Fruit fly (Drosophila melanogaster) whole organism, embryonic: ENCODE data around the gene CG14339.

Experiments used
- Ada2b ChIP-seq: fragments of 200-800 bp; sonication (Bioruptor generic); IDR thresholded peaks from 2 replicates; pipeline ENCODE4 v1.3.6; 2022; ENCODE audit warnings: missing biosample characterization, missing genetic modification characterization
- CG12104 ChIP-seq: fragments of 200-800 bp; sonication (Bioruptor generic); optimal IDR thresholded peaks from 3 replicates; lab custom pipeline; 2016; ENCODE audit warnings: missing biosample characterization, missing genetic modification characterization
- CG12219 ChIP-seq: fragments of 200-800 bp; sonication (Bioruptor generic); optimal IDR thresholded peaks from 3 replicates; lab custom pipeline; 2018; ENCODE audit warnings: missing biosample characterization, mild to moderate bottlenecking, missing genetic modification characterization
- CG12659 ChIP-seq: fragments of 200-800 bp; sonication (Bioruptor generic); optimal IDR thresholded peaks from 3 replicates; lab custom pipeline; 2017; ENCODE audit warnings: mild to moderate bottlenecking, missing biosample characterization, missing genetic modification reagents, missing genetic modification characterization
- CG13287 ChIP-seq: fragments of 200-800 bp; sonication (Bioruptor generic); IDR thresholded peaks from 2 replicates; pipeline ENCODE4 v1.3.6; 2022; ENCODE audit warnings: missing biosample characterization, missing genetic modification characterization; ENCODE audit not compliant: partially characterized antibody
- CG13624 ChIP-seq: fragments of 200-800 bp; sonication (Bioruptor generic); optimal IDR thresholded peaks from 2 replicates; lab custom pipeline; 2016; ENCODE audit warnings: missing biosample characterization, missing genetic modification characterization
- CG13894 ChIP-seq: fragments of 200-800 bp; sonication (Bioruptor generic); optimal IDR thresholded peaks from 3 replicates; lab custom pipeline; 2018; ENCODE audit warnings: missing biosample characterization, mild to moderate bottlenecking, missing genetic modification characterization, moderate library complexity
- CG14014 ChIP-seq: fragments of 200-800 bp; sonication (Bioruptor generic); IDR thresholded peaks from 2 replicates; pipeline ENCODE4 v1.3.6; 2022; ENCODE audit warnings: missing biosample characterization, missing genetic modification characterization
- CG14710 ChIP-seq: fragments of 200-800 bp; sonication (Bioruptor generic); optimal IDR thresholded peaks from 3 replicates; lab custom pipeline; 2019; ENCODE audit warnings: missing biosample characterization, mild to moderate bottlenecking, missing genetic modification characterization, moderate library complexity
- CG14860 ChIP-seq: fragments of 200-800 bp; sonication (Bioruptor generic); IDR thresholded peaks from 3 replicates; pipeline ENCODE4 v1.3.6; 2022; ENCODE audit warnings: missing biosample characterization, missing genetic modification characterization; ENCODE audit not compliant: partially characterized antibody
- CG18619 ChIP-seq: fragments of 200-800 bp; sonication (Bioruptor generic); optimal IDR thresholded peaks from 3 replicates; lab custom pipeline; 2017; ENCODE audit warnings: missing biosample characterization, mild to moderate bottlenecking, missing genetic modification characterization
- CG2875 ChIP-seq: fragments of 200-800 bp; sonication (Bioruptor generic); optimal IDR thresholded peaks from 2 replicates; lab custom pipeline; 2017; ENCODE audit warnings: missing biosample characterization, mild to moderate bottlenecking, missing genetic modification characterization, missing genetic modification reagents
- CG34422 ChIP-seq: fragments of 200-800 bp; sonication (Bioruptor generic); IDR thresholded peaks from 3 replicates; pipeline ENCODE4 v1.3.6; 2022; ENCODE audit warnings: missing biosample characterization, missing genetic modification characterization
- CG3838 ChIP-seq: fragments of 200-800 bp; sonication (Bioruptor generic); optimal IDR thresholded peaks from 3 replicates; lab custom pipeline; 2016; ENCODE audit warnings: missing biosample characterization, missing genetic modification characterization
- CG43689 ChIP-seq: fragments of 200-800 bp; sonication (Bioruptor generic); IDR thresholded peaks from 2 replicates; pipeline ENCODE4 v1.3.6; 2022; ENCODE audit warnings: missing biosample characterization, missing genetic modification characterization
- CG5245 ChIP-seq: fragments of 200-800 bp; sonication (Bioruptor generic); optimal IDR thresholded peaks from 3 replicates; lab custom pipeline; 2016; ENCODE audit warnings: missing biosample characterization, missing genetic modification characterization
- CG8944 ChIP-seq: fragments of 200-800 bp; sonication (Bioruptor generic); optimal IDR thresholded peaks from 3 replicates; lab custom pipeline; 2016; ENCODE audit warnings: missing biosample characterization, missing genetic modification characterization
- Doc2 ChIP-seq: fragments of 200-800 bp; sonication (Bioruptor generic); IDR thresholded peaks from 2 replicates; pipeline ENCODE4 v1.3.6; 2022; ENCODE audit warnings: missing biosample characterization, missing genetic modification characterization
- E2f1 ChIP-seq: fragments of 200-800 bp; sonication (Bioruptor generic); IDR thresholded peaks from 2 replicates; pipeline ENCODE4 v1.3.6; 2022; ENCODE audit warnings: missing biosample characterization, missing genetic modification characterization
- Ets97D ChIP-seq: fragments of 200-800 bp; sonication (Bioruptor generic); optimal IDR thresholded peaks from 3 replicates; lab custom pipeline; 2016; ENCODE audit warnings: missing biosample characterization, missing genetic modification characterization
- Fer1 ChIP-seq: fragments of 200-800 bp; sonication (Bioruptor generic); optimal IDR thresholded peaks from 2 replicates; lab custom pipeline; 2017; ENCODE audit warnings: missing biosample characterization, mild to moderate bottlenecking, missing genetic modification characterization
- GATAe ChIP-seq: fragments of 200-800 bp; sonication (Bioruptor generic); conservative IDR thresholded peaks from 2 replicates; pipeline ENCODE4 v1.3.6; 2022; ENCODE audit warnings: missing biosample characterization, missing genetic modification characterization
- Hr3 ChIP-seq: fragments of 200-800 bp; sonication (Bioruptor generic); optimal IDR thresholded peaks from 3 replicates; lab custom pipeline; 2016; ENCODE audit warnings: missing biosample characterization, missing genetic modification characterization
- Hr51 ChIP-seq, 2 experiments: fragments of 200-800 bp; sonication (Bioruptor generic); optimal IDR thresholded peaks; 2 replicates in 1 of 2; 3 replicates in 1 of 2; lab custom pipeline; 2016 to 2018; ENCODE audit warnings: missing biosample characterization in 2 of 2, missing genetic modification characterization in 2 of 2, mild to moderate bottlenecking in 1 of 2, moderate library complexity in 1 of 2
- Kr ChIP-seq: fragments of 200-800 bp; sonication (Bioruptor generic); optimal IDR thresholded peaks from 2 replicates; lab custom pipeline; 2017; ENCODE audit warnings: missing biosample characterization, mild to moderate bottlenecking, missing genetic modification characterization
- Med ChIP-seq: fragments of 200-800 bp; sonication (Bioruptor generic); peaks from one replicate; lab custom pipeline; 2016; ENCODE audit warnings: missing biosample characterization, missing genetic modification characterization, mild to moderate bottlenecking, inconsistent platforms, moderate library complexity
- NfI ChIP-seq: fragments of 200-800 bp; sonication (Bioruptor generic); optimal IDR thresholded peaks from 3 replicates; lab custom pipeline; 2018; ENCODE audit warnings: missing biosample characterization, mild to moderate bottlenecking, missing genetic modification characterization, moderate library complexity
- PHDP ChIP-seq: fragments of 200-800 bp; sonication (Bioruptor generic); optimal IDR thresholded peaks from 3 replicates; lab custom pipeline; 2018; ENCODE audit warnings: missing biosample characterization, mild to moderate bottlenecking, missing genetic modification characterization, moderate library complexity
- abd-A ChIP-seq: fragments of 200-800 bp; sonication (Bioruptor generic); optimal IDR thresholded peaks from 3 replicates; lab custom pipeline; 2019; ENCODE audit warnings: missing biosample characterization, mild to moderate bottlenecking, missing genetic modification characterization, moderate library complexity
- ase ChIP-seq: fragments of 200-800 bp; sonication (Bioruptor generic); IDR thresholded peaks from 3 replicates; pipeline ENCODE4 v1.3.6; 2022; ENCODE audit warnings: missing biosample characterization, missing genetic modification characterization
- cas ChIP-seq: fragments of 200-800 bp; sonication (Bioruptor generic); IDR thresholded peaks from 2 replicates; pipeline ENCODE4 v1.3.6; 2022; ENCODE audit warnings: missing biosample characterization, missing genetic modification characterization
- chif ChIP-seq, 2 experiments: fragments of 200-800 bp; sonication (Bioruptor generic); optimal IDR thresholded peaks; 3 replicates each; lab custom pipeline; 2016; ENCODE audit warnings: missing biosample characterization in 2 of 2, missing genetic modification characterization in 2 of 2
- chn ChIP-seq: fragments of 200-800 bp; sonication (Bioruptor generic); optimal IDR thresholded peaks from 2 replicates; lab custom pipeline; 2016; ENCODE audit warnings: missing biosample characterization, missing genetic modification characterization
- danr ChIP-seq: fragments of 200-800 bp; sonication (Bioruptor generic); IDR thresholded peaks from 2 replicates; pipeline ENCODE4 v1.3.6; 2022; ENCODE audit warnings: missing biosample characterization, missing genetic modification characterization
- dimm ChIP-seq: fragments of 200-800 bp; sonication (Bioruptor generic); IDR thresholded peaks from 2 replicates; pipeline ENCODE4 v1.3.6; 2022; ENCODE audit warnings: missing biosample characterization, missing genetic modification characterization
- dysf ChIP-seq: fragments of 200-800 bp; sonication (Bioruptor generic); IDR thresholded peaks from 3 replicates; pipeline ENCODE4 v1.3.6; 2022; ENCODE audit warnings: missing biosample characterization, missing genetic modification characterization
- gcm ChIP-seq: fragments of 200-800 bp; sonication (Bioruptor generic); optimal IDR thresholded peaks from 2 replicates; lab custom pipeline; 2019; ENCODE audit warnings: missing biosample characterization, mild to moderate bottlenecking, missing genetic modification characterization, moderate library complexity
- gt ChIP-seq: fragments of 200-800 bp; sonication (Bioruptor generic); IDR thresholded peaks from 2 replicates; pipeline ENCODE4 v1.3.6; 2022; ENCODE audit warnings: missing biosample characterization, missing genetic modification characterization
- kay ChIP-seq: fragments of 200-800 bp; sonication (Bioruptor generic); optimal IDR thresholded peaks from 2 replicates; lab custom pipeline; 2016; ENCODE audit warnings: missing biosample characterization, missing genetic modification characterization
- ken ChIP-seq: fragments of 200-800 bp; sonication (Bioruptor generic); IDR thresholded peaks from 3 replicates; pipeline ENCODE4 v1.3.6; 2022; ENCODE audit warnings: missing biosample characterization, missing genetic modification characterization
- klu ChIP-seq: fragments of 200-800 bp; sonication (Bioruptor generic); IDR thresholded peaks from 2 replicates; pipeline ENCODE4 v1.3.6; 2022; ENCODE audit warnings: missing biosample characterization, missing genetic modification characterization
- mirr ChIP-seq: fragments of 200-800 bp; sonication (Bioruptor generic); optimal IDR thresholded peaks from 3 replicates; lab custom pipeline; 2018; ENCODE audit warnings: missing biosample characterization, mild to moderate bottlenecking, missing genetic modification characterization
- odd ChIP-seq: fragments of 200-800 bp; sonication (Bioruptor generic); optimal IDR thresholded peaks from 2 replicates; lab custom pipeline; 2017; ENCODE audit warnings: missing biosample characterization, mild to moderate bottlenecking, missing genetic modification characterization
- pb ChIP-seq: fragments of 200-800 bp; sonication (Bioruptor generic); optimal IDR thresholded peaks from 3 replicates; lab custom pipeline; 2016; ENCODE audit warnings: missing biosample characterization, missing genetic modification characterization
- pros ChIP-seq: fragments of 200-800 bp; sonication (Bioruptor generic); optimal IDR thresholded peaks from 3 replicates; lab custom pipeline; 2019; ENCODE audit warnings: missing biosample characterization, mild to moderate bottlenecking, missing genetic modification characterization, moderate library complexity
- ro ChIP-seq: fragments of 200-800 bp; sonication (Bioruptor generic); IDR thresholded peaks from 2 replicates; pipeline ENCODE4 v1.3.6; 2022; ENCODE audit warnings: missing biosample characterization, missing genetic modification characterization
- sens-2 ChIP-seq: fragments of 200-800 bp; sonication (Bioruptor generic); IDR thresholded peaks from 2 replicates; pipeline ENCODE4 v1.3.6; 2022; ENCODE audit warnings: missing biosample characterization, missing genetic modification characterization
- so ChIP-seq: fragments of 200-800 bp; sonication (Bioruptor generic); IDR thresholded peaks from 3 replicates; pipeline ENCODE4 v1.3.6; 2022; ENCODE audit warnings: missing biosample characterization, missing genetic modification characterization
- tx ChIP-seq: fragments of 200-800 bp; sonication (Bioruptor generic); optimal IDR thresholded peaks from 2 replicates; lab custom pipeline; 2016; ENCODE audit warnings: missing biosample characterization, missing genetic modification characterization
- unpg ChIP-seq: fragments of 200-800 bp; sonication (Bioruptor generic); optimal IDR thresholded peaks from 3 replicates; lab custom pipeline; 2018; ENCODE audit warnings: missing biosample characterization, mild to moderate bottlenecking, missing genetic modification characterization, moderate library complexity
- vvl ChIP-seq: fragments of 200-800 bp; sonication (Bioruptor generic); IDR thresholded peaks from 2 replicates; pipeline ENCODE4 v1.3.6; 2022; ENCODE audit warnings: missing biosample characterization, missing genetic modification characterization
- zf30C ChIP-seq: fragments of 200-800 bp; sonication (Bioruptor generic); optimal IDR thresholded peaks from 3 replicates; lab custom pipeline; 2018; ENCODE audit warnings: missing biosample characterization, mild to moderate bottlenecking, missing genetic modification characterization

The CG14339 gene

dm6 chr2L:1065038-1065437, 43.3 kb upstream of the CG14339 start (continued):
- 0 out of 3 replicates have a peak, but pooled peaks have one; percentile 29 for TF ChIP-seq ase
- TF ChIP-seq pb (GFP tag; lab: Kevin White, UChicago), result no peak
- no peak for TF ChIP-seq mirr (GFP tag; lab: Kevin White, UChicago)
- TF ChIP-seq pros, result no peak
- TF ChIP-seq PHDP (tag; lab: Kevin White, UChicago), result no peak
- no peak for TF ChIP-seq NfI (GFP tag; lab: Kevin White, UChicago)
- no peak for TF ChIP-seq vvl (GFP tag; lab: Robert Waterston, UW)
- TF ChIP-seq chn (GFP tag; lab: Kevin White, UChicago), result no peak
- no peak for TF ChIP-seq gcm (GFP tag; lab: Kevin White, UChicago)
- TF ChIP-seq CG2875 (GFP tag; lab: Kevin White, UChicago), result no peak
- no peak for TF ChIP-seq CG18619
- no peak for TF ChIP-seq kay (GFP tag; lab: Kevin White, UChicago)
- no peak for TF ChIP-seq CG13624 (GFP tag; lab: Kevin White, UChicago)
- no peak for TF ChIP-seq ken (GFP tag; lab: Robert Waterston, UW)
- no peak for TF ChIP-seq ro (GFP tag; lab: Robert Waterston, UW)
- TF ChIP-seq CG12659, result no peak
- TF ChIP-seq cas (GFP tag; lab: Robert Waterston, UW), result no peak
- TF ChIP-seq CG43689, result no peak
- TF ChIP-seq E2f1 (GFP tag; lab: Robert Waterston, UW), result no peak
- TF ChIP-seq tx (GFP tag; lab: Kevin White, UChicago), result no peak
- 0 out of 2 replicates have a peak, but pooled peaks have one; percentile 13 for TF ChIP-seq Ada2b
- TF ChIP-seq dysf (GFP tag; lab: Robert Waterston, UW), result 0 out of 3 replicates have a peak, but pooled peaks have one; percentile 32
- TF ChIP-seq Kr (GFP tag; lab: Kevin White, UChicago), result no peak
- TF ChIP-seq CG34422 (GFP tag; lab: Robert Waterston, UW), result no peak
- no peak for TF ChIP-seq odd (GFP tag; lab: Kevin White, UChicago)
- no peak for TF ChIP-seq gt
- no peak for TF ChIP-seq CG13894
- TF ChIP-seq CG5245 (GFP tag; lab: Kevin White, UChicago), result no peak
- TF ChIP-seq Hr3, result no peak
- TF ChIP-seq dimm (GFP tag; lab: Robert Waterston, UW), result no peak
- no peak for TF ChIP-seq CG14014 (GFP tag; lab: Robert Waterston, UW)
- TF ChIP-seq GATAe, result no peak
- TF ChIP-seq CG12219 (GFP tag; lab: Kevin White, UChicago), result no peak
- no peak for TF ChIP-seq CG8944 (GFP tag; lab: Kevin White, UChicago)
- no peak for TF ChIP-seq abd-A (tag; lab: Kevin White, UChicago)
- no peak for TF ChIP-seq Med (GFP tag; lab: Kevin White, UChicago)
- no peak for TF ChIP-seq CG13287 (GFP tag; lab: Robert Waterston, UW)
- TF ChIP-seq unpg, result no peak
- no peak for TF ChIP-seq so (GFP tag; lab: Robert Waterston, UW)
- TF ChIP-seq Ets97D (GFP tag; lab: Kevin White, UChicago), result no peak
- no peak for TF ChIP-seq CG3838 (GFP tag; lab: Kevin White, UChicago)
- no peak for TF ChIP-seq CG12104 (GFP tag; lab: Kevin White, UChicago)
- TF ChIP-seq Hr51 (GFP tag; optimal IDR thresholded peaks at IDR 0.05; lab: Kevin White, UChicago), result no peak
- TF ChIP-seq sens-2 (GFP tag; lab: Robert Waterston, UW), result 0 out of 2 replicates have a peak, but pooled peaks have one; percentile 42
- no peak for TF ChIP-seq Fer1 (GFP tag; lab: Kevin White, UChicago)
- TF ChIP-seq Doc2 (GFP tag; lab: Robert Waterston, UW), result no peak
- peak in 1 of 2 experiments; percentile 9 for TF ChIP-seq chif (GFP tag; optimal IDR thresholded peaks at IDR 0.05; lab: Kevin White, UChicago)
- TF ChIP-seq CG14710, result peak; percentile 7
- peak; percentile 20 for TF ChIP-seq zf30C (GFP tag; lab: Kevin White, UChicago)
- TF ChIP-seq CG14860, result no peak
- no peak for TF ChIP-seq klu (GFP tag; lab: Robert Waterston, UW)
- no peak for TF ChIP-seq danr (GFP tag; lab: Robert Waterston, UW)
